Worm (Caenorhabditis elegans) whole organism, mixed stage, embryonic: ENCODE data around the gene C10C6.7.

Source experiments
- M03D4.4 ChIP-seq: sonication (generic microtip); optimal IDR thresholded peaks from 2 replicates; lab custom pipeline; 2017; ENCODE audit warnings: mild to moderate bottlenecking, missing genetic modification characterization, missing compliant biosample characterization
- bed-3 ChIP-seq: fragments of 200-800 bp; sonication (Bioruptor generic); optimal IDR thresholded peaks from 3 replicates; lab custom pipeline; 2018; ENCODE audit warnings: mild to moderate bottlenecking, missing genetic modification characterization, moderate library complexity, missing compliant biosample characterization
- blmp-1 ChIP-seq: fragments of 150-350 bp; optimal IDR thresholded peaks from 2 replicates; lab custom pipeline; 2014; ENCODE audit warnings: missing biosample characterization, missing genetic modification characterization
- ceh-39 ChIP-seq: fragments of 150-350 bp; optimal IDR thresholded peaks from 2 replicates; lab custom pipeline; 2014; ENCODE audit warnings: missing biosample characterization, missing genetic modification characterization
- ceh-43 ChIP-seq: fragments of 200-800 bp; sonication (Bioruptor generic); optimal IDR thresholded peaks from 2 replicates; lab custom pipeline; 2018; ENCODE audit warnings: mild to moderate bottlenecking, missing genetic modification characterization, moderate library complexity, missing compliant biosample characterization
- ceh-83 ChIP-seq: fragments of 200-800 bp; sonication (Bioruptor generic); optimal IDR thresholded peaks from 2 replicates; lab custom pipeline; 2018; ENCODE audit warnings: mild to moderate bottlenecking, missing genetic modification characterization, missing compliant biosample characterization
- ces-1 ChIP-seq: fragments of 150-350 bp; optimal IDR thresholded peaks from 2 replicates; lab custom pipeline; 2014; ENCODE audit warnings: missing biosample characterization, missing genetic modification reagents, missing genetic modification characterization
- cnd-1 ChIP-seq: fragments of 200-800 bp; sonication (Bioruptor generic); optimal IDR thresholded peaks from 2 replicates; lab custom pipeline; 2018; ENCODE audit warnings: mild to moderate bottlenecking, missing genetic modification characterization, missing compliant biosample characterization
- drap-1 ChIP-seq: fragments of 200-800 bp; sonication (Bioruptor generic); optimal IDR thresholded peaks from 3 replicates; lab custom pipeline; 2018; ENCODE audit warnings: mild to moderate bottlenecking, missing genetic modification characterization, missing compliant biosample characterization
- elt-1 ChIP-seq: sonication (generic microtip); optimal IDR thresholded peaks from 2 replicates; lab custom pipeline; 2017; ENCODE audit warnings: missing genetic modification characterization, mild to moderate bottlenecking, missing compliant biosample characterization, antibody characterized with exemption, moderate library complexity, borderline replicate concordance; ENCODE audit not compliant: insufficient read depth
- elt-3 ChIP-seq: fragments of 150-350 bp; optimal IDR thresholded peaks from 2 replicates; lab custom pipeline; 2014; ENCODE audit warnings: missing biosample characterization, missing genetic modification characterization
- flh-1 ChIP-seq: fragments of 200-800 bp; sonication (Bioruptor generic); optimal IDR thresholded peaks from 2 replicates; lab custom pipeline; 2018; ENCODE audit warnings: mild to moderate bottlenecking, missing genetic modification characterization, moderate library complexity, missing compliant biosample characterization
- ham-2 ChIP-seq: fragments of 200-800 bp; sonication (Bioruptor generic); optimal IDR thresholded peaks from 2 replicates; lab custom pipeline; 2018; ENCODE audit warnings: mild to moderate bottlenecking, missing genetic modification characterization, missing compliant biosample characterization
- hlh-1 ChIP-seq: fragments of 150-350 bp; optimal IDR thresholded peaks from 2 replicates; lab custom pipeline; 2014; ENCODE audit warnings: missing biosample characterization, missing genetic modification reagents, missing genetic modification characterization
- lin-13 ChIP-seq: fragments of 150-350 bp; optimal IDR thresholded peaks from 2 replicates; lab custom pipeline; 2014; ENCODE audit warnings: missing biosample characterization, missing genetic modification characterization
- lin-32 ChIP-seq: fragments of 200-800 bp; sonication (Bioruptor generic); optimal IDR thresholded peaks from 2 replicates; lab custom pipeline; 2018; ENCODE audit warnings: mild to moderate bottlenecking, missing genetic modification characterization, missing compliant biosample characterization
- lsy-2 ChIP-seq: fragments of 150-350 bp; optimal IDR thresholded peaks from 2 replicates; lab custom pipeline; 2014; ENCODE audit warnings: missing biosample characterization, missing genetic modification characterization
- mab-5 ChIP-seq: fragments of 150-350 bp; optimal IDR thresholded peaks from 2 replicates; lab custom pipeline; 2014; ENCODE audit warnings: missing biosample characterization, missing genetic modification characterization
- mep-1 ChIP-seq: fragments of 150-350 bp; optimal IDR thresholded peaks from 2 replicates; lab custom pipeline; 2017; ENCODE audit warnings: missing biosample characterization, missing genetic modification reagents, missing genetic modification characterization, inconsistent platforms
- mls-2 ChIP-seq: sonication (generic microtip); optimal IDR thresholded peaks from 2 replicates; lab custom pipeline; 2016; ENCODE audit warnings: mild to moderate bottlenecking, missing genetic modification characterization, moderate library complexity, missing compliant biosample characterization
- nhr-12 ChIP-seq: fragments of 150-350 bp; optimal IDR thresholded peaks from 2 replicates; lab custom pipeline; 2014; ENCODE audit warnings: missing biosample characterization, missing genetic modification characterization
- nhr-2 ChIP-seq: fragments of 150-350 bp; optimal IDR thresholded peaks from 2 replicates; lab custom pipeline; 2014; ENCODE audit warnings: missing biosample characterization, missing genetic modification characterization
- nhr-237 ChIP-seq: fragments of 150-350 bp; optimal IDR thresholded peaks from 2 replicates; lab custom pipeline; 2014; ENCODE audit warnings: missing biosample characterization, missing genetic modification characterization
- nhr-28 ChIP-seq: fragments of 150-350 bp; optimal IDR thresholded peaks from 2 replicates; lab custom pipeline; 2014; ENCODE audit warnings: missing biosample characterization, missing genetic modification characterization
- nhr-76 ChIP-seq: sonication (generic microtip); optimal IDR thresholded peaks from 2 replicates; lab custom pipeline; 2017; ENCODE audit warnings: missing biosample characterization, missing genetic modification characterization
- pha-4 ChIP-seq: fragments of 150-350 bp; optimal IDR thresholded peaks from 2 replicates; lab custom pipeline; 2018; ENCODE audit warnings: missing biosample characterization, missing genetic modification reagents, missing genetic modification characterization
- sem-2 ChIP-seq: fragments of 200-800 bp; sonication (Bioruptor generic); optimal IDR thresholded peaks from 2 replicates; lab custom pipeline; 2018; ENCODE audit warnings: mild to moderate bottlenecking, missing genetic modification characterization, missing compliant biosample characterization
- snpc-4 ChIP-seq: fragments of 150-350 bp; optimal IDR thresholded peaks from 2 replicates; lab custom pipeline; 2014; ENCODE audit warnings: missing biosample characterization, missing genetic modification characterization
- sptf-1 ChIP-seq: sonication (generic microtip); optimal IDR thresholded peaks from 2 replicates; lab custom pipeline; 2017; ENCODE audit warnings: mild to moderate bottlenecking, missing genetic modification characterization, moderate library complexity, missing compliant biosample characterization
- tbx-8 ChIP-seq: fragments of 200-800 bp; sonication (Bioruptor generic); optimal IDR thresholded peaks from 2 replicates; lab custom pipeline; 2018; ENCODE audit warnings: mild to moderate bottlenecking, missing genetic modification characterization, moderate library complexity, missing compliant biosample characterization
- unc-120 ChIP-seq: sonication (generic microtip); optimal IDR thresholded peaks from 2 replicates; lab custom pipeline; 2017; ENCODE audit warnings: missing genetic modification characterization, missing compliant biosample characterization; ENCODE audit not compliant: poor library complexity, severe bottlenecking
- unc-39 ChIP-seq: fragments of 150-350 bp; optimal IDR thresholded peaks from 2 replicates; lab custom pipeline; 2014; ENCODE audit warnings: missing biosample characterization, missing genetic modification characterization
- unc-62 ChIP-seq: fragments of 150-350 bp; optimal IDR thresholded peaks from 2 replicates; lab custom pipeline; 2014; ENCODE audit warnings: missing biosample characterization, missing genetic modification reagents, missing genetic modification characterization
- zip-8 ChIP-seq: fragments of 150-350 bp; optimal IDR thresholded peaks from 2 replicates; lab custom pipeline; 2014; ENCODE audit warnings: missing biosample characterization, missing genetic modification characterization
- ztf-11 ChIP-seq: fragments of 150-350 bp; optimal IDR thresholded peaks from 2 replicates; lab custom pipeline; 2014; ENCODE audit warnings: missing biosample characterization, missing genetic modification characterization

The C10C6.7 gene

ce11 chrIV:11452928-11453327 is 14.4 kb downstream of the C10C6.7 start:
- TF ChIP-seq zip-8 (tag; lab: Kevin White, UChicago): no peak
- no peak for TF ChIP-seq mls-2 (tag; lab: Kevin White, UChicago)
- TF ChIP-seq sptf-1 (tag; lab: Kevin White, UChicago): no peak
- TF ChIP-seq M03D4.4 (tag; lab: Kevin White, UChicago): no peak
- TF ChIP-seq ces-1 (GFP tag; lab: Kevin White, UChicago): no peak
- TF ChIP-seq tbx-8 (GFP tag; lab: Kevin White, UChicago): no peak
- TF ChIP-seq nhr-28: no peak
- no peak for TF ChIP-seq mab-5 (tag; lab: Kevin White, UChicago)
- TF ChIP-seq lin-13 (tag; lab: Kevin White, UChicago): no peak
- TF ChIP-seq unc-62: no peak

ce11 chrIV:11438255-11438654 is 29.1 kb downstream of the C10C6.7 start:
- TF ChIP-seq unc-120 (tag; lab: Kevin White, UChicago) (no peak), ztf-11 (no peak), sem-2 (GFP tag; lab: Kevin White, UChicago) (no peak), nhr-12 (tag; lab: Kevin White, UChicago) (no peak), mep-1 (tag; lab: Kevin White, UChicago) (no peak), ceh-39 (tag; lab: Kevin White, UChicago) (no peak), ceh-83 (no peak), mab-5 (tag; lab: Kevin White, UChicago) (no peak), ces-1 (GFP tag; lab: Kevin White, UChicago) (no peak)

DNA sequence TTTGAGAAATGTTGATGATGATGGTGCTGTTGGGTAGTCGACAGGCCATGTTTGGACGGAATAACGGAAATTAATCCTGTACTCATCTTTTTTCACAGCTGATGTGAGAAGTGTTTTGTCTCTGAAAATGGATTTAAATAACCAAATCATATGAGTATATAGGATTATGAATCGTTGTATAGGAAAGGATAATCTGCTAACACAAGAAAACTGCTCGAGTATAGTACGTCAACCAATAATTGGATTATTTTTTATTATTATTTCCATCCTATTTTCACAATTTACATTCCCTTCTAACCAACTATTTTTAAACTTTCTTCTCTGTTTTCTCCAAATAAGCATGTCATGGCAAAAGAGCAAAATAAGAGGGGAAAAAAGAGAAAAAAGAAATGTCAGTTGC is 31.6 kb downstream of the C10C6.7 start:
- TF ChIP-seq ces-1 (GFP tag; lab: Kevin White, UChicago): peak; percentile 46
- no peak for TF ChIP-seq ceh-83

DNA sequence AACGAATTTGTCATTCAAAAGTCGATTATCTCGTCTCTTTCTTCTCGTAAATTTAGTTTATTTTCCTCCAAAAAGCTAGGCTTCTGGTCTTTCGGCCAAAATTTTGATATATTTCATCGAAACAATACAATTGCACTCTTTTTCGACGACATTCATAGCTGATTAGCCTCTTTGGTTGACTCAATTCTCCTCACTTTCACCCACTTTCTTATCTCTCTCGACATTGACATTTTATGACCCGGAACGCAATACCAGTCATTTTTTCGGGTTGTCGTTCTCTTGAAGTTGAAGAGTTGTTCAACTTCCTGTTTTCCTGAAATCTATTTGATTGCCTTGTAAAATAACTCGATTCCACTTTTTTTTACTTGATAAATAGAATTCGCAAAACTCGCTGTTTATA is 32.7 kb downstream of the C10C6.7 start:
- TF ChIP-seq flh-1: no peak
- no peak for TF ChIP-seq blmp-1
- TF ChIP-seq ces-1 (GFP tag; lab: Kevin White, UChicago): peak; percentile 39
- TF ChIP-seq mep-1 (tag; lab: Kevin White, UChicago): no peak
- no peak for TF ChIP-seq ztf-11

- no peak for TF ChIP-seq unc-39 (tag; lab: Kevin White, UChicago)
- TF ChIP-seq tbx-8 (GFP tag; lab: Kevin White, UChicago): no peak
- TF ChIP-seq blmp-1: no peak
- no peak for TF ChIP-seq ceh-43 (GFP tag; lab: Kevin White, UChicago)
- TF ChIP-seq ham-2: no peak
- TF ChIP-seq lsy-2 (tag; lab: Kevin White, UChicago): peak; percentile 53
- TF ChIP-seq mep-1 (tag; lab: Kevin White, UChicago): peak; percentile 47
- no peak for TF ChIP-seq snpc-4
- TF ChIP-seq cnd-1: no peak
- TF ChIP-seq elt-3: no peak
- TF ChIP-seq nhr-12 (tag; lab: Kevin White, UChicago): no peak
- TF ChIP-seq zip-8 (tag; lab: Kevin White, UChicago): no peak
- TF ChIP-seq sptf-1 (tag; lab: Kevin White, UChicago): no peak
- TF ChIP-seq M03D4.4 (tag; lab: Kevin White, UChicago): no peak
- TF ChIP-seq lin-32 (GFP tag; lab: Kevin White, UChicago): no peak
- TF ChIP-seq nhr-28: no peak
- peak; percentile 28 for TF ChIP-seq hlh-1
- TF ChIP-seq pha-4 (tag; lab: Kevin White, UChicago): peak; percentile 61
- TF ChIP-seq ceh-39 (tag; lab: Kevin White, UChicago): no peak
- peak; percentile 68 for TF ChIP-seq nhr-237 (tag; lab: Kevin White, UChicago)
- no peak for TF ChIP-seq ceh-83
- TF ChIP-seq mab-5 (tag; lab: Kevin White, UChicago): no peak
- peak; percentile 50 for TF ChIP-seq ces-1 (GFP tag; lab: Kevin White, UChicago)
- peak; percentile 26 for TF ChIP-seq lin-13 (tag; lab: Kevin White, UChicago)
- TF ChIP-seq nhr-76 (tag; lab: Kevin White, UChicago): no peak
- no peak for TF ChIP-seq bed-3 (GFP tag; lab: Kevin White, UChicago)
- no peak for TF ChIP-seq mls-2 (tag; lab: Kevin White, UChicago)
- no peak for TF ChIP-seq unc-120 (tag; lab: Kevin White, UChicago)
- TF ChIP-seq elt-1 (tag; lab: Kevin White, UChicago): no peak
- no peak for TF ChIP-seq drap-1 (GFP tag; lab: Kevin White, UChicago)
- TF ChIP-seq nhr-2 (tag; lab: Kevin White, UChicago): no peak
- TF ChIP-seq sem-2 (GFP tag; lab: Kevin White, UChicago): no peak
- no peak for TF ChIP-seq flh-1
- TF ChIP-seq unc-62: no peak
- TF ChIP-seq ztf-11: peak; percentile 39
Observed at ce11 chrIV:11433709-11434108, 33.6 kb downstream of the C10C6.7 start.
